Worm (Caenorhabditis elegans): ENCODE data around the gene dsb-1.

The dsb-1 gene

ce11 chrIV:12404137-12404536 is 4.6 kb upstream of the dsb-1 start, which contains the start of gene gex-3 (continued):
- TF ChIP-seq lir-3 (tag; optimal IDR thresholded peaks at IDR 0.05): no peak
- TF ChIP-seq dmd-9 (GFP tag; IDR thresholded peaks at IDR 0.05): no peak
- no peak for TF ChIP-seq cey-2 (tag; optimal IDR thresholded peaks at IDR 0.05; ENCODE audit: borderline replicate concordance, insufficient read depth)
- peak; percentile 65 for TF ChIP-seq dve-1 (tag; optimal IDR thresholded peaks at IDR 0.05; ENCODE audit: insufficient read depth)
- no peak for TF ChIP-seq egl-43 (GFP tag; IDR thresholded peaks at IDR 0.05)
- no peak for TF ChIP-seq Y48G9A.11 (GFP tag; IDR thresholded peaks at IDR 0.05)
- peak; percentile 82 for TF ChIP-seq hlh-30 (tag; optimal IDR thresholded peaks at IDR 0.05; ENCODE audit: insufficient read depth)
- no peak for TF ChIP-seq ceh-20 (GFP tag; IDR thresholded peaks at IDR 0.05)
- TF ChIP-seq snpc-4 (tag; optimal IDR thresholded peaks at IDR 0.05): no peak
- peak; percentile 2 for TF ChIP-seq nhr-11 (tag; optimal IDR thresholded peaks at IDR 0.05)
- no peak for TF ChIP-seq ceh-44 (GFP tag; IDR thresholded peaks at IDR 0.05)
- TF ChIP-seq gei-8 (GFP tag; optimal IDR thresholded peaks at IDR 0.05): no peak
- no peak for TF ChIP-seq tag-97 (GFP tag; IDR thresholded peaks at IDR 0.05)
- TF ChIP-seq ceh-82 (tag; optimal IDR thresholded peaks at IDR 0.05): no peak
- no peak for TF ChIP-seq ztf-11 (tag; optimal IDR thresholded peaks at IDR 0.05)
- TF ChIP-seq lin-13 (GFP tag; optimal IDR thresholded peaks at IDR 0.05): peak; percentile 87
- no peak for TF ChIP-seq nhr-10 (tag; optimal IDR thresholded peaks at IDR 0.05)
- TF ChIP-seq snpc-1.2 (GFP tag; IDR thresholded peaks at IDR 0.05): peak; percentile 77
- no peak for TF ChIP-seq T20F7.1 (GFP tag; optimal IDR thresholded peaks at IDR 0.05)

- TF ChIP-seq nhr-6 (tag; optimal IDR thresholded peaks at IDR 0.05) (no peak), spr-1 (tag; optimal IDR thresholded peaks at IDR 0.05) (no peak), nhr-237 (tag; optimal IDR thresholded peaks at IDR 0.05) (no peak), mdl-1 (tag; optimal IDR thresholded peaks at IDR 0.05) (no peak), unc-62 (GFP tag; optimal IDR thresholded peaks at IDR 0.05 in 1 of 2) (no peak), unc-62 (tag; optimal IDR thresholded peaks at IDR 0.05) (no peak), snpc-1.2 (GFP tag; IDR thresholded peaks at IDR 0.05) (no peak), nhr-28 (tag; optimal IDR thresholded peaks at IDR 0.05) (no peak), daf-16 (GFP tag; optimal IDR thresholded peaks at IDR 0.05) (no peak), daf-16 (tag; optimal IDR thresholded peaks at IDR 0.05) (no peak), ceh-32 (tag; optimal IDR thresholded peaks at IDR 0.05; ENCODE audit: poor library complexity) (no peak), ama-1 (optimal IDR thresholded peaks at IDR 0.05) (no peak), dmd-8 (GFP tag; IDR thresholded peaks at IDR 0.05) (no peak), ceh-82 (tag; optimal IDR thresholded peaks at IDR 0.05) (no peak), rbr-2 (tag; optimal IDR thresholded peaks at IDR 0.05) (no peak), jun-1 (tag; optimal IDR thresholded peaks at IDR 0.05) (no peak), lir-3 (tag; optimal IDR thresholded peaks at IDR 0.05) (no peak), ceh-20 (GFP tag; IDR thresholded peaks at IDR 0.05) (no peak), mes-2 (tag; optimal IDR thresholded peaks at IDR 0.05; ENCODE audit: poor library complexity, severe bottlenecking) (no peak), hif-1 (tag; optimal IDR thresholded peaks at IDR 0.05) (no peak), tag-97 (GFP tag; IDR thresholded peaks at IDR 0.05) (no peak), ceh-62 (tag; optimal IDR thresholded peaks at IDR 0.05) (no peak)
These were observed 1.4 kb downstream of the dsb-1 start, which contains the start of gene acl-13 for ce11 chrIV:12410167-12410566. acl-13 (plus strand) TSS chrIV:12410467.

ce11 chrIV:12414601-12415000 is 5.9 kb downstream of the dsb-1 start:
- no peak for TF ChIP-seq snpc-4 (tag; optimal IDR thresholded peaks at IDR 0.05)
- peak; percentile 43 for TF ChIP-seq ces-1 (GFP tag; optimal IDR thresholded peaks at IDR 0.05)
- no peak for TF ChIP-seq madf-5 (GFP tag; IDR thresholded peaks at IDR 0.05)
- no peak for TF ChIP-seq madf-9 (GFP tag; conservative IDR thresholded peaks at IDR 0.05)
- no peak for TF ChIP-seq cey-2 (tag; optimal IDR thresholded peaks at IDR 0.05; ENCODE audit: borderline replicate concordance, insufficient read depth)
- TF ChIP-seq ceh-44 (GFP tag; IDR thresholded peaks at IDR 0.05): no peak
- no peak for TF ChIP-seq mdt-29 (GFP tag; IDR thresholded peaks at IDR 0.05)
- TF ChIP-seq unc-130 (GFP tag; optimal IDR thresholded peaks at IDR 0.05): no peak
- TF ChIP-seq zip-2 (tag; optimal IDR thresholded peaks at IDR 0.05): no peak
- peak; percentile 64 for TF ChIP-seq fkh-10 (GFP tag; optimal IDR thresholded peaks at IDR 0.05)
- TF ChIP-seq skn-1 (tag; optimal IDR thresholded peaks at IDR 0.05): no peak
- TF ChIP-seq F44E2.7 (GFP tag; IDR thresholded peaks at IDR 0.05): no peak
- TF ChIP-seq rbr-2 (tag; optimal IDR thresholded peaks at IDR 0.05): no peak
- TF ChIP-seq lin-15B (tag; optimal IDR thresholded peaks at IDR 0.05): no peak
- TF ChIP-seq attf-4 (tag; optimal IDR thresholded peaks at IDR 0.05): no peak
- no peak for TF ChIP-seq nhr-41 (GFP tag; IDR thresholded peaks at IDR 0.05)
